Worm (Caenorhabditis elegans) whole organism, mixed stage, embryonic: ENCODE measurements around the gene fipp-1.

ENCODE experiments used
- M03D4.4 ChIP-seq: sonication (generic microtip); optimal IDR thresholded peaks from 2 replicates; lab custom pipeline; 2017; ENCODE audit warnings: mild to moderate bottlenecking, missing genetic modification characterization, missing compliant biosample characterization
- bed-3 ChIP-seq: fragments of 200-800 bp; sonication (Bioruptor generic); optimal IDR thresholded peaks from 3 replicates; lab custom pipeline; 2018; ENCODE audit warnings: mild to moderate bottlenecking, missing genetic modification characterization, moderate library complexity, missing compliant biosample characterization
- ceh-39 ChIP-seq: fragments of 150-350 bp; optimal IDR thresholded peaks from 2 replicates; lab custom pipeline; 2014; ENCODE audit warnings: missing biosample characterization, missing genetic modification characterization
- ceh-83 ChIP-seq: fragments of 200-800 bp; sonication (Bioruptor generic); optimal IDR thresholded peaks from 2 replicates; lab custom pipeline; 2018; ENCODE audit warnings: mild to moderate bottlenecking, missing genetic modification characterization, missing compliant biosample characterization
- ces-1 ChIP-seq: fragments of 150-350 bp; optimal IDR thresholded peaks from 2 replicates; lab custom pipeline; 2014; ENCODE audit warnings: missing biosample characterization, missing genetic modification reagents, missing genetic modification characterization
- cnd-1 ChIP-seq: fragments of 200-800 bp; sonication (Bioruptor generic); optimal IDR thresholded peaks from 2 replicates; lab custom pipeline; 2018; ENCODE audit warnings: mild to moderate bottlenecking, missing genetic modification characterization, missing compliant biosample characterization
- drap-1 ChIP-seq: fragments of 200-800 bp; sonication (Bioruptor generic); optimal IDR thresholded peaks from 3 replicates; lab custom pipeline; 2018; ENCODE audit warnings: mild to moderate bottlenecking, missing genetic modification characterization, missing compliant biosample characterization
- elt-1 ChIP-seq: sonication (generic microtip); optimal IDR thresholded peaks from 2 replicates; lab custom pipeline; 2017; ENCODE audit warnings: missing genetic modification characterization, mild to moderate bottlenecking, missing compliant biosample characterization, antibody characterized with exemption, moderate library complexity, borderline replicate concordance; ENCODE audit not compliant: insufficient read depth
- flh-1 ChIP-seq: fragments of 200-800 bp; sonication (Bioruptor generic); optimal IDR thresholded peaks from 2 replicates; lab custom pipeline; 2018; ENCODE audit warnings: mild to moderate bottlenecking, missing genetic modification characterization, moderate library complexity, missing compliant biosample characterization
- ham-2 ChIP-seq: fragments of 200-800 bp; sonication (Bioruptor generic); optimal IDR thresholded peaks from 2 replicates; lab custom pipeline; 2018; ENCODE audit warnings: mild to moderate bottlenecking, missing genetic modification characterization, missing compliant biosample characterization
- hlh-1 ChIP-seq: fragments of 150-350 bp; optimal IDR thresholded peaks from 2 replicates; lab custom pipeline; 2014; ENCODE audit warnings: missing biosample characterization, missing genetic modification reagents, missing genetic modification characterization
- lin-32 ChIP-seq: fragments of 200-800 bp; sonication (Bioruptor generic); optimal IDR thresholded peaks from 2 replicates; lab custom pipeline; 2018; ENCODE audit warnings: mild to moderate bottlenecking, missing genetic modification characterization, missing compliant biosample characterization
- lsy-2 ChIP-seq: fragments of 150-350 bp; optimal IDR thresholded peaks from 2 replicates; lab custom pipeline; 2014; ENCODE audit warnings: missing biosample characterization, missing genetic modification characterization
- mab-5 ChIP-seq: fragments of 150-350 bp; optimal IDR thresholded peaks from 2 replicates; lab custom pipeline; 2014; ENCODE audit warnings: missing biosample characterization, missing genetic modification characterization
- mep-1 ChIP-seq: fragments of 150-350 bp; optimal IDR thresholded peaks from 2 replicates; lab custom pipeline; 2017; ENCODE audit warnings: missing biosample characterization, missing genetic modification reagents, missing genetic modification characterization, inconsistent platforms
- mls-2 ChIP-seq: sonication (generic microtip); optimal IDR thresholded peaks from 2 replicates; lab custom pipeline; 2016; ENCODE audit warnings: mild to moderate bottlenecking, missing genetic modification characterization, moderate library complexity, missing compliant biosample characterization
- nhr-12 ChIP-seq: fragments of 150-350 bp; optimal IDR thresholded peaks from 2 replicates; lab custom pipeline; 2014; ENCODE audit warnings: missing biosample characterization, missing genetic modification characterization
- nhr-2 ChIP-seq: fragments of 150-350 bp; optimal IDR thresholded peaks from 2 replicates; lab custom pipeline; 2014; ENCODE audit warnings: missing biosample characterization, missing genetic modification characterization
- nhr-237 ChIP-seq: fragments of 150-350 bp; optimal IDR thresholded peaks from 2 replicates; lab custom pipeline; 2014; ENCODE audit warnings: missing biosample characterization, missing genetic modification characterization
- nhr-76 ChIP-seq: sonication (generic microtip); optimal IDR thresholded peaks from 2 replicates; lab custom pipeline; 2017; ENCODE audit warnings: missing biosample characterization, missing genetic modification characterization
- pha-4 ChIP-seq: fragments of 150-350 bp; optimal IDR thresholded peaks from 2 replicates; lab custom pipeline; 2018; ENCODE audit warnings: missing biosample characterization, missing genetic modification reagents, missing genetic modification characterization
- sem-2 ChIP-seq: fragments of 200-800 bp; sonication (Bioruptor generic); optimal IDR thresholded peaks from 2 replicates; lab custom pipeline; 2018; ENCODE audit warnings: mild to moderate bottlenecking, missing genetic modification characterization, missing compliant biosample characterization
- snpc-4 ChIP-seq: fragments of 150-350 bp; optimal IDR thresholded peaks from 2 replicates; lab custom pipeline; 2014; ENCODE audit warnings: missing biosample characterization, missing genetic modification characterization
- sptf-1 ChIP-seq: sonication (generic microtip); optimal IDR thresholded peaks from 2 replicates; lab custom pipeline; 2017; ENCODE audit warnings: mild to moderate bottlenecking, missing genetic modification characterization, moderate library complexity, missing compliant biosample characterization
- tbx-8 ChIP-seq: fragments of 200-800 bp; sonication (Bioruptor generic); optimal IDR thresholded peaks from 2 replicates; lab custom pipeline; 2018; ENCODE audit warnings: mild to moderate bottlenecking, missing genetic modification characterization, moderate library complexity, missing compliant biosample characterization
- unc-120 ChIP-seq: sonication (generic microtip); optimal IDR thresholded peaks from 2 replicates; lab custom pipeline; 2017; ENCODE audit warnings: missing genetic modification characterization, missing compliant biosample characterization; ENCODE audit not compliant: poor library complexity, severe bottlenecking
- unc-39 ChIP-seq: fragments of 150-350 bp; optimal IDR thresholded peaks from 2 replicates; lab custom pipeline; 2014; ENCODE audit warnings: missing biosample characterization, missing genetic modification characterization
- unc-62 ChIP-seq: fragments of 150-350 bp; optimal IDR thresholded peaks from 2 replicates; lab custom pipeline; 2014; ENCODE audit warnings: missing biosample characterization, missing genetic modification reagents, missing genetic modification characterization
- zip-8 ChIP-seq: fragments of 150-350 bp; optimal IDR thresholded peaks from 2 replicates; lab custom pipeline; 2014; ENCODE audit warnings: missing biosample characterization, missing genetic modification characterization
- ztf-11 ChIP-seq: fragments of 150-350 bp; optimal IDR thresholded peaks from 2 replicates; lab custom pipeline; 2014; ENCODE audit warnings: missing biosample characterization, missing genetic modification characterization

fipp-1 gene

ce11 chrV:4396257-4396656 is 24.6 kb downstream of the fipp-1 start, which contains the start of gene F13A2.3:
Gene F13A2.3 (minus strand): TSS chrV:4396357.
- TF ChIP-seq drap-1 (GFP tag; lab: Kevin White, UChicago) (no peak), nhr-2 (tag; lab: Kevin White, UChicago) (no peak), ceh-39 (tag; lab: Kevin White, UChicago) (no peak), mep-1 (no peak), unc-120 (tag; lab: Kevin White, UChicago) (no peak), nhr-76 (tag; lab: Kevin White, UChicago) (no peak), ztf-11 (tag; lab: Kevin White, UChicago) (no peak), snpc-4 (tag; lab: Kevin White, UChicago) (no peak), flh-1 (GFP tag; lab: Kevin White, UChicago) (no peak), tbx-8 (GFP tag; lab: Kevin White, UChicago) (no peak), mab-5 (no peak), pha-4 (tag; lab: Kevin White, UChicago) (no peak), bed-3 (GFP tag; lab: Kevin White, UChicago) (no peak), ham-2 (GFP tag; lab: Kevin White, UChicago) (no peak), M03D4.4 (tag; lab: Kevin White, UChicago) (no peak), zip-8 (tag; lab: Kevin White, UChicago) (no peak), nhr-12 (tag; lab: Kevin White, UChicago) (no peak), nhr-237 (tag; lab: Kevin White, UChicago) (no peak)

ce11 chrV:4398127-4398526 is 26.5 kb downstream of the fipp-1 start:
- no peak for TF ChIP-seq mls-2
- no peak for TF ChIP-seq ces-1 (GFP tag; lab: Kevin White, UChicago)
- no peak for TF ChIP-seq sptf-1 (tag; lab: Kevin White, UChicago)
- TF ChIP-seq tbx-8 (GFP tag; lab: Kevin White, UChicago): no peak
- TF ChIP-seq unc-39 (tag; lab: Kevin White, UChicago): no peak
- TF ChIP-seq unc-120 (tag; lab: Kevin White, UChicago): no peak
- no peak for TF ChIP-seq cnd-1 (tag; lab: Kevin White, UChicago)
- no peak for TF ChIP-seq drap-1 (GFP tag; lab: Kevin White, UChicago)
- no peak for TF ChIP-seq nhr-2 (tag; lab: Kevin White, UChicago)
- TF ChIP-seq elt-1 (tag; lab: Kevin White, UChicago): no peak
- no peak for TF ChIP-seq M03D4.4 (tag; lab: Kevin White, UChicago)
- no peak for TF ChIP-seq sem-2 (GFP tag; lab: Kevin White, UChicago)
- no peak for TF ChIP-seq pha-4 (tag; lab: Kevin White, UChicago)
- no peak for TF ChIP-seq ztf-11 (tag; lab: Kevin White, UChicago)
- no peak for TF ChIP-seq zip-8 (tag; lab: Kevin White, UChicago)
- no peak for TF ChIP-seq unc-62 (GFP tag; lab: Kevin White, UChicago)
- no peak for TF ChIP-seq lin-32 (GFP tag; lab: Kevin White, UChicago)
- TF ChIP-seq ham-2 (GFP tag; lab: Kevin White, UChicago): no peak
- TF ChIP-seq lsy-2 (tag; lab: Kevin White, UChicago): no peak
- TF ChIP-seq nhr-76 (tag; lab: Kevin White, UChicago): no peak

ce11 chrV:4398884-4399283 is 27.3 kb downstream of the fipp-1 start:
- TF ChIP-seq ceh-83 (GFP tag; lab: Kevin White, UChicago) (no peak), snpc-4 (tag; lab: Kevin White, UChicago) (no peak), hlh-1 (tag; lab: Kevin White, UChicago) (no peak)

ce11 chrV:4400118-4400517 is 28.5 kb downstream of the fipp-1 start, which contains the start of gene F13A2.4:
Gene F13A2.4 (minus strand): TSS chrV:4400218.
- TF ChIP-seq zip-8 (tag; lab: Kevin White, UChicago) (no peak), unc-120 (tag; lab: Kevin White, UChicago) (no peak), ztf-11 (tag; lab: Kevin White, UChicago) (no peak)

- TF ChIP-seq sptf-1 (tag; lab: Kevin White, UChicago) (no peak), mab-5 (no peak)
Measured at ce11 chrV:4401865-4402264, 30.3 kb downstream of the fipp-1 start, which contains the start of gene F13A2.5. Gene F13A2.5 (minus strand): TSS chrV:4401965.
